Worm (Caenorhabditis elegans) whole organism, L4 larva: ENCODE results near the gene wrk-1.

Source experiments
- D1046.2 ChIP-seq: fragments of 200-800 bp; sonication (Bioruptor generic); IDR thresholded peaks from 2 replicates; pipeline ENCODE4 v1.3.6; 2022; ENCODE audit warnings: missing genetic modification characterization, missing compliant biosample characterization
- F10B5.3 ChIP-seq: sonication (generic microtip); optimal IDR thresholded peaks from 2 replicates; lab custom pipeline; 2016; ENCODE audit warnings: mild to moderate bottlenecking, missing genetic modification characterization, missing compliant biosample characterization
- F26F4.8 ChIP-seq: fragments of 200-800 bp; sonication (Bioruptor generic); conservative IDR thresholded peaks from 2 replicates; pipeline ENCODE4 v1.3.6; 2022; ENCODE audit warnings: missing genetic modification characterization, missing compliant biosample characterization
- F44E2.7 ChIP-seq: fragments of 200-800 bp; sonication (Bioruptor generic); IDR thresholded peaks from 2 replicates; pipeline ENCODE4 v2.1.2; 2022; ENCODE audit warnings: missing genetic modification characterization, missing compliant biosample characterization
- R02D3.7 ChIP-seq: fragments of 150-350 bp; sonication (generic microtip); optimal IDR thresholded peaks from 3 replicates; lab custom pipeline; 2014; ENCODE audit warnings: missing biosample characterization, missing genetic modification characterization
- T20F7.1 ChIP-seq: fragments of 200-800 bp; sonication (Bioruptor generic); optimal IDR thresholded peaks from 2 replicates; lab custom pipeline; 2018; ENCODE audit warnings: mild to moderate bottlenecking, missing genetic modification characterization, missing compliant biosample characterization
- T26A8.4 ChIP-seq: fragments of 200-800 bp; sonication (Bioruptor generic); IDR thresholded peaks from 2 replicates; pipeline ENCODE4 v1.3.6; 2022; ENCODE audit warnings: missing genetic modification characterization, missing compliant biosample characterization
- Y48G9A.11 ChIP-seq: fragments of 200-800 bp; sonication (Bioruptor generic); IDR thresholded peaks from 2 replicates; pipeline ENCODE4 v1.3.6; 2022; ENCODE audit warnings: missing genetic modification reagents, missing genetic modification characterization, missing compliant biosample characterization
- arid-1 ChIP-seq: fragments of 200-800 bp; sonication (Bioruptor generic); conservative IDR thresholded peaks from 2 replicates; pipeline ENCODE4 v1.3.6; 2022; ENCODE audit warnings: missing genetic modification reagents, missing genetic modification characterization, missing compliant biosample characterization
- ceh-20 ChIP-seq: fragments of 200-800 bp; sonication (Bioruptor generic); IDR thresholded peaks from 2 replicates; pipeline ENCODE4 v1.3.6; 2022; ENCODE audit warnings: missing genetic modification reagents, missing genetic modification characterization, missing compliant biosample characterization
- ceh-62 ChIP-seq: sonication (generic microtip); optimal IDR thresholded peaks from 2 replicates; lab custom pipeline; 2017; ENCODE audit warnings: missing biosample characterization, missing genetic modification characterization
- cey-2 ChIP-seq: sonication (generic microtip); optimal IDR thresholded peaks from 3 replicates; lab custom pipeline; 2017; ENCODE audit warnings: missing genetic modification characterization, mild to moderate bottlenecking, missing compliant biosample characterization, antibody characterized with exemption, borderline replicate concordance; ENCODE audit not compliant: insufficient read depth
- ctbp-1 ChIP-seq: fragments of 200-800 bp; sonication (Bioruptor generic); IDR thresholded peaks from 2 replicates; pipeline ENCODE4 v1.3.6; 2022; ENCODE audit warnings: missing genetic modification reagents, missing genetic modification characterization, missing compliant biosample characterization
- daf-16 ChIP-seq, 3 experiments: sonication (generic microtip); optimal IDR thresholded peaks; 2 replicates each; lab custom pipeline; 2016 to 2017; ENCODE audit warnings: missing genetic modification characterization in 3 of 3, missing genetic modification reagents in 3 of 3, mild to moderate bottlenecking in 2 of 3, missing compliant biosample characterization in 2 of 3, missing biosample characterization in 1 of 3, moderate library complexity in 1 of 3
- daf-8 ChIP-seq: fragments of 200-800 bp; sonication (Bioruptor generic); IDR thresholded peaks from 2 replicates; pipeline ENCODE4 v1.3.6; 2022; ENCODE audit warnings: missing genetic modification characterization, missing compliant biosample characterization
- dmd-6 ChIP-seq: fragments of 200-800 bp; sonication (Bioruptor generic); IDR thresholded peaks from 2 replicates; pipeline ENCODE4 v1.3.6; 2022; ENCODE audit warnings: missing genetic modification reagents, missing genetic modification characterization, missing compliant biosample characterization
- dmd-9 ChIP-seq: fragments of 200-800 bp; sonication (Bioruptor generic); IDR thresholded peaks from 2 replicates; pipeline ENCODE4 v1.3.6; 2022; ENCODE audit warnings: missing genetic modification reagents, missing genetic modification characterization, missing compliant biosample characterization
- dve-1 ChIP-seq: sonication (generic microtip); optimal IDR thresholded peaks from 2 replicates; lab custom pipeline; 2017; ENCODE audit warnings: antibody characterized with exemption, mild to moderate bottlenecking, missing genetic modification characterization, missing compliant biosample characterization; ENCODE audit not compliant: insufficient read depth
- egl-27 ChIP-seq: sonication (generic microtip); optimal IDR thresholded peaks from 3 replicates; lab custom pipeline; 2017; ENCODE audit warnings: missing biosample characterization, missing genetic modification reagents, missing genetic modification characterization
- egl-43 ChIP-seq: fragments of 200-800 bp; sonication (Bioruptor generic); IDR thresholded peaks from 2 replicates; pipeline ENCODE4 v1.3.6; 2022; ENCODE audit warnings: missing genetic modification reagents, missing genetic modification characterization, missing compliant biosample characterization
- fkh-10 ChIP-seq: fragments of 150-350 bp; optimal IDR thresholded peaks from 2 replicates; lab custom pipeline; 2014; ENCODE audit warnings: missing biosample characterization, missing genetic modification reagents, missing genetic modification characterization
- fos-1 ChIP-seq: fragments of 150-350 bp; optimal IDR thresholded peaks from 2 replicates; lab custom pipeline; 2014; ENCODE audit warnings: missing biosample characterization, missing genetic modification characterization
- gei-8 ChIP-seq: fragments of 200-800 bp; sonication (Bioruptor generic); optimal IDR thresholded peaks from 2 replicates; lab custom pipeline; 2018; ENCODE audit warnings: mild to moderate bottlenecking, missing genetic modification characterization, missing compliant biosample characterization
- hlh-11 ChIP-seq: fragments of 200-800 bp; sonication (Bioruptor generic); optimal IDR thresholded peaks from 2 replicates; lab custom pipeline; 2018; ENCODE audit warnings: mild to moderate bottlenecking, missing genetic modification characterization, missing compliant biosample characterization
- hmg-1.1 ChIP-seq: fragments of 200-800 bp; sonication (Bioruptor generic); IDR thresholded peaks from 2 replicates; pipeline ENCODE4 v1.3.6; 2022; ENCODE audit warnings: missing genetic modification reagents, missing genetic modification characterization, missing compliant biosample characterization
- lin-13 ChIP-seq: fragments of 150-350 bp; optimal IDR thresholded peaks from 2 replicates; lab custom pipeline; 2014; ENCODE audit warnings: missing biosample characterization, missing genetic modification reagents, missing genetic modification characterization
- lin-38 ChIP-seq: fragments of 200-800 bp; sonication (Bioruptor generic); IDR thresholded peaks from 2 replicates; pipeline ENCODE4 v1.3.6; 2022; ENCODE audit warnings: missing genetic modification reagents, missing genetic modification characterization, missing compliant biosample characterization
- lsy-2 ChIP-seq, 2 experiments: fragments of 150-350 bp in 1 of 2; sonication (generic microtip) in 1 of 2; optimal IDR thresholded peaks; 2 replicates each; lab custom pipeline; 2014 to 2017; ENCODE audit warnings: missing biosample characterization in 2 of 2, missing genetic modification characterization in 2 of 2
- mdl-1 ChIP-seq, 2 experiments: fragments of 150-350 bp in 1 of 2; sonication (generic microtip) in 1 of 2; optimal IDR thresholded peaks; 2 replicates each; lab custom pipeline; 2014 to 2017; ENCODE audit warnings: missing biosample characterization in 2 of 2, missing genetic modification characterization in 2 of 2
- mep-1 ChIP-seq: fragments of 150-350 bp; sonication (generic microtip); optimal IDR thresholded peaks from 3 replicates; lab custom pipeline; 2014; ENCODE audit warnings: missing biosample characterization, missing genetic modification characterization
- mxl-2 ChIP-seq: fragments of 200-800 bp; sonication (Bioruptor generic); conservative IDR thresholded peaks from 2 replicates; pipeline ENCODE4 v1.3.6; 2022; ENCODE audit warnings: missing genetic modification reagents, missing genetic modification characterization, missing compliant biosample characterization
- mxl-3 ChIP-seq: fragments of 200-800 bp; sonication (Bioruptor generic); optimal IDR thresholded peaks from 2 replicates; lab custom pipeline; 2018; ENCODE audit warnings: mild to moderate bottlenecking, missing genetic modification characterization, missing compliant biosample characterization
- nhr-10 ChIP-seq: fragments of 150-350 bp; optimal IDR thresholded peaks from 2 replicates; lab custom pipeline; 2014; ENCODE audit warnings: missing biosample characterization, missing genetic modification characterization
- nhr-111 ChIP-seq: fragments of 200-800 bp; sonication (Bioruptor generic); optimal IDR thresholded peaks from 2 replicates; lab custom pipeline; 2018; ENCODE audit warnings: mild to moderate bottlenecking, missing genetic modification characterization, missing compliant biosample characterization
- nhr-237 ChIP-seq: sonication (generic microtip); optimal IDR thresholded peaks from 2 replicates; lab custom pipeline; 2017; ENCODE audit warnings: missing biosample characterization, missing genetic modification characterization
- nhr-77 ChIP-seq: fragments of 150-350 bp; optimal IDR thresholded peaks from 2 replicates; lab custom pipeline; 2014; ENCODE audit warnings: missing biosample characterization, missing genetic modification characterization
- pqm-1 ChIP-seq: sonication (generic microtip); optimal IDR thresholded peaks from 2 replicates; lab custom pipeline; 2017; ENCODE audit warnings: missing biosample characterization, missing genetic modification characterization
- sdz-12 ChIP-seq: fragments of 200-800 bp; sonication (Bioruptor generic); optimal IDR thresholded peaks from 2 replicates; lab custom pipeline; 2018; ENCODE audit warnings: mild to moderate bottlenecking, missing genetic modification characterization, missing compliant biosample characterization
- set-16 ChIP-seq: fragments of 200-800 bp; sonication (Bioruptor generic); IDR thresholded peaks from 2 replicates; pipeline ENCODE4 v1.3.6; 2022; ENCODE audit warnings: missing genetic modification reagents, missing genetic modification characterization, missing compliant biosample characterization
- skn-1 ChIP-seq: fragments of 150-350 bp; optimal IDR thresholded peaks from 2 replicates; lab custom pipeline; 2014; ENCODE audit warnings: missing biosample characterization, missing genetic modification characterization
- snpc-4 ChIP-seq: fragments of 150-350 bp; optimal IDR thresholded peaks from 2 replicates; lab custom pipeline; 2014; ENCODE audit warnings: missing biosample characterization, missing genetic modification characterization
- spr-1 ChIP-seq: sonication (generic microtip); optimal IDR thresholded peaks from 2 replicates; lab custom pipeline; 2016; ENCODE audit warnings: mild to moderate bottlenecking, missing genetic modification characterization, missing compliant biosample characterization
- tag-97 ChIP-seq: fragments of 200-800 bp; sonication (Bioruptor generic); IDR thresholded peaks from 2 replicates; pipeline ENCODE4 v1.3.6; 2022; ENCODE audit warnings: missing genetic modification characterization, missing compliant biosample characterization
- tra-1 ChIP-seq: fragments of 200-800 bp; sonication (Bioruptor generic); IDR thresholded peaks from 2 replicates; pipeline ENCODE4 v1.3.6; 2022; ENCODE audit warnings: missing genetic modification reagents, missing genetic modification characterization, missing compliant biosample characterization
- unc-130 ChIP-seq: sonication (generic microtip); optimal IDR thresholded peaks from 2 replicates; lab custom pipeline; 2016; ENCODE audit warnings: missing genetic modification reagents, missing genetic modification characterization, missing compliant biosample characterization
- zag-1 ChIP-seq: fragments of 150-350 bp; optimal IDR thresholded peaks from 2 replicates; lab custom pipeline; 2014; ENCODE audit warnings: missing biosample characterization, missing genetic modification characterization
- zip-2 ChIP-seq: fragments of 150-350 bp; optimal IDR thresholded peaks from 2 replicates; lab custom pipeline; 2014; ENCODE audit warnings: missing biosample characterization, missing genetic modification characterization
- ztf-11 ChIP-seq: fragments of 150-350 bp; optimal IDR thresholded peaks from 2 replicates; lab custom pipeline; 2014; ENCODE audit warnings: missing biosample characterization, missing genetic modification characterization
- ztf-7 ChIP-seq: fragments of 150-350 bp; optimal IDR thresholded peaks from 2 replicates; lab custom pipeline; 2014; ENCODE audit warnings: missing biosample characterization, missing genetic modification characterization

wrk-1 gene

DNA sequence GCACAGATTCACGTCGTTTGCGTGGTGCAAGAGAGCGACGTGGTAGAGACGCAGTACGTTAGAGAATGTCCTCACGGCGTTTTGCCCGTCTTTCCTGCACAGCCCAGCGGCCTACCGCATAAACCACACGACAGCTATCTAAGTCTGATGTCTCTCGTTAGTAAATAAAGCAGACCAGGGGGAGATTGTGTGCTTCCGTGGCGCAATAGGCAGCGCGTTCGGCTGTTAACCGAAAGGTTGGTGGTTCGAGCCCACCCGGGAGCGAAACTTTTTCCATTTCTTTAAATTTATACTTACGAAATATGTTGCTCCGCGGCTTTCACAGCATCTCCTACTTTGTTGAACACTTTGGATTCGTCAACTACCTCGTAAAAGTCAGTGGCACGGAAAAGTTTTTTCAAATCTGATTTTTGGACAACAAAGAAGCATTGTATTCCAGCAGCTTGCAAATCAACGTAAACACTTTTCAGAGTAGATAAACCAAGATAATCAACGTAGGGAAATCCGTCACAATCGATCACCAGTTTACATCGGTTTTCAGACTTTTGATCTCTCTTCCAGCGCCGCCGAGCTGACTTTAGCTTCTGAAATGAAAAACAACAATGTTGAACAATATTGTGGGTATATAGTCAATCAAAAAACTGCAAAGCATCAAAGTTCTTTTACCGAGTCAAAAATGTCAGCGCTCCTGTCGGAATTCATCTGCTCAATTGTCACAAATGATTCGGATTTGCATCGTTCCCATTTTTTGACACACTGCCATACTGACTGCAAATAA is 12.1 kb upstream of the wrk-1 start (continued):
- TF ChIP-seq egl-27 (tag; lab: Kevin White, UChicago) = no peak
- TF ChIP-seq zag-1 (tag; lab: Kevin White, UChicago) = peak; percentile 24
- peak; percentile 93 for TF ChIP-seq gei-8 (GFP tag; lab: Kevin White, UChicago)
- no peak for TF ChIP-seq R02D3.7 (tag; lab: Kevin White, UChicago)
- TF ChIP-seq nhr-111 (GFP tag; lab: Kevin White, UChicago) = peak; percentile 93
- TF ChIP-seq F26F4.8 (GFP tag; lab: Robert Waterston, UW) = peak; percentile 93
- TF ChIP-seq hlh-11 (tag; lab: Kevin White, UChicago) = peak; percentile 93
- peak; percentile 89 for TF ChIP-seq dve-1 (tag; lab: Kevin White, UChicago)
- peak; percentile 95 for TF ChIP-seq arid-1 (GFP tag; lab: Robert Waterston, UW)
- TF ChIP-seq lin-38 (GFP tag; lab: Robert Waterston, UW) = no peak; the same call in 1 of the 2 replicates
- TF ChIP-seq dmd-9 (GFP tag; lab: Robert Waterston, UW) = peak; percentile 95
- peak; percentile 98 for TF ChIP-seq tra-1 (GFP tag; lab: Robert Waterston, UW)
- TF ChIP-seq fos-1 (tag; lab: Kevin White, UChicago) = no peak
- TF ChIP-seq sdz-12 (GFP tag; lab: Kevin White, UChicago) = peak; percentile 90
- 0 out of 2 replicates have a peak, but pooled peaks have one; percentile 60 for TF ChIP-seq tag-97 (GFP tag; lab: Robert Waterston, UW)
- TF ChIP-seq T26A8.4 (GFP tag; lab: Robert Waterston, UW) = peak; percentile 95
- TF ChIP-seq skn-1 = no peak
- peak; percentile 82 for TF ChIP-seq mxl-3 (GFP tag; lab: Kevin White, UChicago)
- TF ChIP-seq dmd-6 = peak; percentile 93
- TF ChIP-seq D1046.2 (GFP tag; lab: Robert Waterston, UW) = peak; percentile 93
- peak; percentile 86 to 89 for TF ChIP-seq daf-16 (GFP tag; optimal IDR thresholded peaks at IDR 0.05; lab: Kevin White, UChicago)
- peak; percentile 86 for TF ChIP-seq daf-16 (tag; optimal IDR thresholded peaks at IDR 0.05; lab: Kevin White, UChicago)
- TF ChIP-seq zip-2 (tag; lab: Kevin White, UChicago) = peak; percentile 83
- peak; percentile 95 for TF ChIP-seq ceh-20 (GFP tag; lab: Robert Waterston, UW)
- TF ChIP-seq F10B5.3 (tag; lab: Kevin White, UChicago) = peak; percentile 82
- TF ChIP-seq mdl-1 (tag; optimal IDR thresholded peaks at IDR 0.05; lab: Kevin White, UChicago) = peak; percentile 85 to 88
- no peak for TF ChIP-seq daf-8 (GFP tag; lab: Robert Waterston, UW)
- TF ChIP-seq fkh-10 (GFP tag; lab: Kevin White, UChicago) = peak; percentile 19
- peak; percentile 78 for TF ChIP-seq T20F7.1 (GFP tag; lab: Kevin White, UChicago)
- TF ChIP-seq nhr-77 (tag; lab: Kevin White, UChicago) = peak; percentile 91
- no peak for TF ChIP-seq ztf-11 (tag; lab: Kevin White, UChicago)
- peak; percentile 98 for TF ChIP-seq ctbp-1
- TF ChIP-seq hmg-1.1 (GFP tag; lab: Robert Waterston, UW) = peak; percentile 99
- no peak for TF ChIP-seq snpc-4 (tag; lab: Kevin White, UChicago)
- peak; percentile 81 for TF ChIP-seq lin-13
- TF ChIP-seq cey-2 (tag; lab: Kevin White, UChicago) = no peak
- TF ChIP-seq unc-130 = peak; percentile 68
- TF ChIP-seq egl-43 (GFP tag; lab: Robert Waterston, UW) = peak; percentile 99
- TF ChIP-seq nhr-237 (tag; lab: Kevin White, UChicago) = no peak
- TF ChIP-seq mep-1 (tag; lab: Kevin White, UChicago) = peak; percentile 95
- peak; percentile 75; the same call in 1 of the 2 replicates for TF ChIP-seq set-16
- TF ChIP-seq ceh-62 (tag; lab: Kevin White, UChicago) = no peak
- TF ChIP-seq F44E2.7 (GFP tag; lab: Robert Waterston, UW) = peak; percentile 96
- TF ChIP-seq pqm-1 (tag; lab: Kevin White, UChicago) = peak; percentile 10
- TF ChIP-seq lsy-2 (tag; optimal IDR thresholded peaks at IDR 0.05; lab: Kevin White, UChicago) = peak; percentile 41 to 79
- TF ChIP-seq spr-1 (tag; lab: Kevin White, UChicago) = peak; percentile 87
- TF ChIP-seq Y48G9A.11 (GFP tag; lab: Robert Waterston, UW) = peak; percentile 90
- TF ChIP-seq ztf-7 = peak; percentile 67
- TF ChIP-seq mxl-2 = peak; percentile 87; the same call in 1 of the 2 replicates
- TF ChIP-seq nhr-10 (tag; lab: Kevin White, UChicago) = peak; percentile 58
